Fruit fly (Drosophila melanogaster) whole organism, embryonic: ENCODE data around the gene CG15014.
A peak's percentile ranks its signal among the peaks of the same experiment; 100 is the strongest.

Experiments
- BEAF-32 ChIP-seq: fragments of 200-800 bp; sonication (Bioruptor generic); optimal IDR thresholded peaks from 3 replicates; lab custom pipeline; 2017; ENCODE audit warnings: missing biosample characterization, missing genetic modification characterization, mild to moderate bottlenecking, moderate library complexity, missing genetic modification reagents
- C15 ChIP-seq: fragments of 200-800 bp; sonication (Bioruptor generic); IDR thresholded peaks from 3 replicates; pipeline ENCODE4 v1.3.6; 2022; ENCODE audit warnings: missing biosample characterization, missing genetic modification characterization
- CG10147 ChIP-seq: fragments of 200-800 bp; sonication (Bioruptor generic); optimal IDR thresholded peaks from 2 replicates; lab custom pipeline; 2019; ENCODE audit warnings: missing biosample characterization, mild to moderate bottlenecking, missing genetic modification characterization, moderate library complexity
- CG11398 ChIP-seq: fragments of 200-800 bp; sonication (Bioruptor generic); optimal IDR thresholded peaks from 2 replicates; lab custom pipeline; 2016; ENCODE audit warnings: missing biosample characterization, missing genetic modification characterization
- CG13123 ChIP-seq: fragments of 200-800 bp; sonication (Bioruptor generic); optimal IDR thresholded peaks from 2 replicates; lab custom pipeline; 2016; ENCODE audit warnings: missing biosample characterization, missing genetic modification characterization
- CG15601 ChIP-seq: fragments of 200-800 bp; sonication (Bioruptor generic); optimal IDR thresholded peaks from 3 replicates; lab custom pipeline; 2019; ENCODE audit warnings: missing biosample characterization, mild to moderate bottlenecking, missing genetic modification characterization, moderate library complexity
- CG17328 ChIP-seq: fragments of 200-800 bp; sonication (Bioruptor generic); IDR thresholded peaks from 2 replicates; pipeline ENCODE4 v1.3.6; 2022; ENCODE audit warnings: missing biosample characterization, missing genetic modification characterization
- CG17568 ChIP-seq: fragments of 200-800 bp; sonication (Bioruptor generic); optimal IDR thresholded peaks from 2 replicates; lab custom pipeline; 2018; ENCODE audit warnings: missing biosample characterization, mild to moderate bottlenecking, missing genetic modification characterization, moderate library complexity
- CG17802 ChIP-seq: fragments of 200-800 bp; sonication (Bioruptor generic); optimal IDR thresholded peaks from 2 replicates; lab custom pipeline; 2018; ENCODE audit warnings: missing biosample characterization, mild to moderate bottlenecking, missing genetic modification characterization, moderate library complexity
- CG17912 ChIP-seq: fragments of 200-800 bp; sonication (Bioruptor generic); optimal IDR thresholded peaks from 2 replicates; lab custom pipeline; 2018; ENCODE audit warnings: missing biosample characterization, mild to moderate bottlenecking, missing genetic modification characterization
- CG18764 ChIP-seq: fragments of 200-800 bp; sonication (Bioruptor generic); optimal IDR thresholded peaks from 3 replicates; lab custom pipeline; 2016; ENCODE audit warnings: missing biosample characterization, missing genetic modification characterization
- CG2129 ChIP-seq: fragments of 200-800 bp; sonication (Bioruptor generic); IDR thresholded peaks from 2 replicates; pipeline ENCODE4 v1.3.6; 2022; ENCODE audit warnings: missing biosample characterization, missing genetic modification characterization; ENCODE audit not compliant: partially characterized antibody
- CG3065 ChIP-seq: fragments of 200-800 bp; sonication (Bioruptor generic); optimal IDR thresholded peaks from 2 replicates; lab custom pipeline; 2016; ENCODE audit warnings: missing biosample characterization, missing genetic modification characterization
- CG42726 ChIP-seq: fragments of 200-800 bp; sonication (Bioruptor generic); IDR thresholded peaks from 2 replicates; pipeline ENCODE4 v1.3.6; 2022; ENCODE audit warnings: missing biosample characterization, missing genetic modification characterization; ENCODE audit not compliant: partially characterized antibody
- CG4617 ChIP-seq: fragments of 200-800 bp; sonication (Bioruptor generic); optimal IDR thresholded peaks from 3 replicates; lab custom pipeline; 2016; ENCODE audit warnings: missing biosample characterization, missing genetic modification characterization, borderline replicate concordance
- CG4707 ChIP-seq: fragments of 200-800 bp; sonication (Bioruptor generic); optimal IDR thresholded peaks from 2 replicates; lab custom pipeline; 2018; ENCODE audit warnings: missing biosample characterization, mild to moderate bottlenecking, missing genetic modification characterization, moderate library complexity
- CG7357 ChIP-seq: fragments of 200-800 bp; sonication (Bioruptor generic); IDR thresholded peaks from 3 replicates; pipeline ENCODE4 v1.3.6; 2022; ENCODE audit warnings: missing biosample characterization, missing genetic modification characterization
- CG8944 ChIP-seq: fragments of 200-800 bp; sonication (Bioruptor generic); optimal IDR thresholded peaks from 3 replicates; lab custom pipeline; 2016; ENCODE audit warnings: missing biosample characterization, missing genetic modification characterization
- Dip2 ChIP-seq: fragments of 200-800 bp; sonication (Bioruptor generic); IDR thresholded peaks from 2 replicates; pipeline ENCODE4 v1.3.6; 2022; ENCODE audit warnings: missing biosample characterization, missing genetic modification characterization
- Gsc ChIP-seq: fragments of 200-800 bp; sonication (Bioruptor generic); IDR thresholded peaks from 2 replicates; pipeline ENCODE4 v1.3.6; 2022; ENCODE audit warnings: missing biosample characterization, missing genetic modification characterization
- Meics ChIP-seq: fragments of 200-800 bp; sonication (Bioruptor generic); optimal IDR thresholded peaks from 2 replicates; lab custom pipeline; 2017; ENCODE audit warnings: missing biosample characterization, mild to moderate bottlenecking, missing genetic modification characterization
- Myb ChIP-seq: fragments of 200-800 bp; sonication (Bioruptor generic); optimal IDR thresholded peaks from 2 replicates; lab custom pipeline; 2016; ENCODE audit warnings: missing biosample characterization, missing genetic modification characterization
- Neu2 ChIP-seq: fragments of 200-800 bp; sonication (Bioruptor generic); optimal IDR thresholded peaks from 3 replicates; lab custom pipeline; 2016; ENCODE audit warnings: missing biosample characterization, missing genetic modification characterization, borderline replicate concordance
- Ptx1 ChIP-seq: fragments of 200-800 bp; sonication (Bioruptor generic); IDR thresholded peaks from 2 replicates; pipeline ENCODE4 v1.3.6; 2022; ENCODE audit warnings: missing biosample characterization, missing genetic modification characterization
- Sin3A ChIP-seq: fragments of >200 bp; optimal IDR thresholded peaks from 2 replicates; lab custom pipeline; 2018
- Spps ChIP-seq: fragments of 200-800 bp; sonication (Bioruptor generic); optimal IDR thresholded peaks from 2 replicates; lab custom pipeline; 2018; ENCODE audit warnings: missing biosample characterization, mild to moderate bottlenecking, missing genetic modification characterization
- Sry-β ChIP-seq: fragments of 200-800 bp; sonication (Bioruptor generic); optimal IDR thresholded peaks from 2 replicates; lab custom pipeline; 2018; ENCODE audit warnings: missing biosample characterization, mild to moderate bottlenecking, missing genetic modification characterization, moderate library complexity
- abd-A ChIP-seq: fragments of 200-800 bp; sonication (Bioruptor generic); optimal IDR thresholded peaks from 3 replicates; lab custom pipeline; 2019; ENCODE audit warnings: missing biosample characterization, mild to moderate bottlenecking, missing genetic modification characterization, moderate library complexity
- amos ChIP-seq: fragments of 200-800 bp; sonication (Bioruptor generic); IDR thresholded peaks from 2 replicates; pipeline ENCODE4 v1.3.6; 2022; ENCODE audit warnings: missing biosample characterization, missing genetic modification characterization; ENCODE audit not compliant: partially characterized antibody
- ara ChIP-seq: fragments of 200-800 bp; sonication (Bioruptor generic); IDR thresholded peaks from 2 replicates; pipeline ENCODE4 v1.3.6; 2022; ENCODE audit warnings: missing biosample characterization, missing genetic modification characterization
- bcd ChIP-seq: fragments of 200-800 bp; sonication (Bioruptor generic); optimal IDR thresholded peaks from 2 replicates; lab custom pipeline; 2017; ENCODE audit warnings: missing biosample characterization, mild to moderate bottlenecking, missing genetic modification characterization
- bigmax ChIP-seq: fragments of 200-800 bp; sonication (Bioruptor generic); optimal IDR thresholded peaks from 2 replicates; lab custom pipeline; 2018; ENCODE audit warnings: missing biosample characterization, mild to moderate bottlenecking, missing genetic modification characterization
- bsh ChIP-seq, 2 experiments: fragments of 200-800 bp; sonication (Bioruptor generic); optimal IDR thresholded peaks; 2 replicates each; lab custom pipeline; 2017 to 2018; ENCODE audit warnings: mild to moderate bottlenecking in 2 of 2, missing biosample characterization in 2 of 2, missing genetic modification characterization in 2 of 2, moderate library complexity in 1 of 2
- cato ChIP-seq: fragments of 200-800 bp; sonication (Bioruptor generic); optimal IDR thresholded peaks from 2 replicates; lab custom pipeline; 2016; ENCODE audit warnings: missing biosample characterization, missing genetic modification characterization, borderline replicate concordance
- crc ChIP-seq: fragments of 200-800 bp; sonication (Bioruptor generic); optimal IDR thresholded peaks from 2 replicates; lab custom pipeline; 2016; ENCODE audit warnings: missing biosample characterization, missing genetic modification characterization
- dati ChIP-seq: fragments of 200-800 bp; sonication (Bioruptor generic); IDR thresholded peaks from 2 replicates; pipeline ENCODE4 v1.3.6; 2022; ENCODE audit warnings: missing biosample characterization, missing genetic modification characterization
- dmrt11E ChIP-seq: fragments of 200-800 bp; sonication (Bioruptor generic); optimal IDR thresholded peaks from 3 replicates; lab custom pipeline; 2018; ENCODE audit warnings: missing biosample characterization, mild to moderate bottlenecking, missing genetic modification characterization, moderate library complexity
- emc ChIP-seq: fragments of 200-800 bp; sonication (Bioruptor generic); optimal IDR thresholded peaks from 2 replicates; lab custom pipeline; 2016; ENCODE audit warnings: missing biosample characterization, missing genetic modification characterization
- gsb-n ChIP-seq: fragments of 200-800 bp; sonication (Bioruptor generic); optimal IDR thresholded peaks from 3 replicates; lab custom pipeline; 2018; ENCODE audit warnings: missing biosample characterization, mild to moderate bottlenecking, missing genetic modification characterization
- h ChIP-seq: fragments of >200 bp; optimal IDR thresholded peaks from 2 replicates; lab custom pipeline; 2017
- hbn ChIP-seq: fragments of 200-800 bp; sonication (Bioruptor generic); IDR thresholded peaks from 2 replicates; pipeline ENCODE4 v1.3.6; 2022; ENCODE audit warnings: missing biosample characterization, missing genetic modification characterization; ENCODE audit not compliant: partially characterized antibody
- hth ChIP-seq: fragments of >200 bp; optimal IDR thresholded peaks from 2 replicates; lab custom pipeline; 2017; ENCODE audit warnings: inconsistent platforms
- jumu ChIP-seq: fragments of 200-800 bp; sonication (Bioruptor generic); optimal IDR thresholded peaks from 3 replicates; lab custom pipeline; 2016; ENCODE audit warnings: missing biosample characterization, missing genetic modification characterization
- pum ChIP-seq: fragments of 200-800 bp; sonication (Bioruptor generic); optimal IDR thresholded peaks from 2 replicates; lab custom pipeline; 2016; ENCODE audit warnings: missing biosample characterization, missing genetic modification characterization
- schlank ChIP-seq: fragments of 200-800 bp; sonication (Bioruptor generic); optimal IDR thresholded peaks from 2 replicates; lab custom pipeline; 2018; ENCODE audit warnings: missing biosample characterization, mild to moderate bottlenecking, missing genetic modification characterization
- sens ChIP-seq: fragments of 200-800 bp; sonication (Bioruptor generic); peaks from one replicate; lab custom pipeline; 2016; ENCODE audit warnings: missing biosample characterization, missing genetic modification characterization
- sima ChIP-seq: fragments of 200-800 bp; sonication (Bioruptor generic); optimal IDR thresholded peaks from 2 replicates; lab custom pipeline; 2016; ENCODE audit warnings: missing biosample characterization, missing genetic modification characterization
- sisA ChIP-seq: fragments of 200-800 bp; sonication (Bioruptor generic); IDR thresholded peaks from 2 replicates; pipeline ENCODE4 v1.3.6; 2022; ENCODE audit warnings: missing biosample characterization, missing genetic modification characterization
- sob ChIP-seq: fragments of 200-800 bp; sonication (Bioruptor generic); IDR thresholded peaks from 2 replicates; pipeline ENCODE4 v1.3.6; 2022; ENCODE audit warnings: missing biosample characterization, missing genetic modification characterization
- stwl ChIP-seq: fragments of 200-800 bp; sonication (Bioruptor generic); optimal IDR thresholded peaks from 3 replicates; lab custom pipeline; 2018; ENCODE audit warnings: missing biosample characterization, mild to moderate bottlenecking, missing genetic modification characterization, moderate library complexity
- tap ChIP-seq: fragments of 200-800 bp; optimal IDR thresholded peaks from 3 replicates; lab custom pipeline; 2019; ENCODE audit warnings: missing biosample characterization, mild to moderate bottlenecking, missing genetic modification characterization, moderate library complexity
- unc-4 ChIP-seq: fragments of 200-800 bp; sonication (Bioruptor generic); IDR thresholded peaks from 2 replicates; pipeline ENCODE4 v1.3.6; 2022; ENCODE audit warnings: missing biosample characterization, missing genetic modification characterization; ENCODE audit not compliant: partially characterized antibody

CG15014 gene

dm6 chr3L:4357705-4358131, 35.7 kb upstream of the CG15014 start:
- TF ChIP-seq hbn (GFP tag; lab: Robert Waterston, UW) (no peak), abd-A (tag; lab: Kevin White, UChicago) (no peak), Sin3A (lab: Kevin White, UChicago) (no peak), Spps (tag; lab: Kevin White, UChicago) (no peak), CG18764 (GFP tag; lab: Kevin White, UChicago) (no peak), tap (tag; lab: Kevin White, UChicago) (no peak), hth (lab: Kevin White, UChicago) (no peak), CG4617 (GFP tag; lab: Kevin White, UChicago) (no peak), CG8944 (GFP tag; lab: Kevin White, UChicago) (no peak), Gsc (GFP tag; lab: Robert Waterston, UW) (no peak), dati (GFP tag; lab: Robert Waterston, UW) (no peak), jumu (no peak), bigmax (no peak), cato (no peak), Sry-β (GFP tag; lab: Kevin White, UChicago) (no peak), CG10147 (GFP tag; lab: Kevin White, UChicago) (no peak), CG7357 (GFP tag; lab: Robert Waterston, UW) (no peak), C15 (GFP tag; lab: Robert Waterston, UW) (no peak), CG17802 (tag; lab: Kevin White, UChicago) (no peak), Meics (GFP tag; lab: Kevin White, UChicago) (no peak), gsb-n (tag; lab: Kevin White, UChicago) (no peak), crc (no peak), h (lab: Kevin White, UChicago) (no peak), CG2129 (GFP tag; lab: Robert Waterston, UW) (no peak), stwl (tag; lab: Kevin White, UChicago) (no peak), CG17328 (no peak), sens (GFP tag; lab: Kevin White, UChicago) (peak; percentile 74), CG17912 (GFP tag; lab: Kevin White, UChicago) (no peak), CG17568 (no peak), unc-4 (GFP tag; lab: Robert Waterston, UW) (no peak), bcd (GFP tag; lab: Kevin White, UChicago) (no peak), Neu2 (GFP tag; lab: Kevin White, UChicago) (no peak), dmrt11E (tag; lab: Kevin White, UChicago) (no peak), emc (GFP tag; lab: Kevin White, UChicago) (no peak), CG13123 (GFP tag; lab: Kevin White, UChicago) (no peak), CG42726 (no peak), pum (GFP tag; lab: Kevin White, UChicago) (no peak), Dip2 (no peak), BEAF-32 (GFP tag; lab: Kevin White, UChicago) (no peak), CG4707 (GFP tag; lab: Kevin White, UChicago) (peak; percentile 45), CG15601 (tag; lab: Kevin White, UChicago) (no peak), Myb (no peak), Ptx1 (no peak), sisA (GFP tag; lab: Robert Waterston, UW) (no peak), bsh (GFP tag; optimal IDR thresholded peaks at IDR 0.05; lab: Kevin White, UChicago) (peak in 1 of 2 experiments; percentile 14), ara (peak; percentile 41; the same call in 1 of the 2 replicates), sob (GFP tag; lab: Robert Waterston, UW) (no peak), CG11398 (GFP tag; lab: Kevin White, UChicago) (no peak), CG3065 (GFP tag; lab: Kevin White, UChicago) (no peak), amos (GFP tag; lab: Robert Waterston, UW) (no peak), schlank (tag; lab: Kevin White, UChicago) (no peak), sima (GFP tag; lab: Kevin White, UChicago) (no peak)
